ENCODE assay signal across 2 fruit fly cellular contexts in the genomic region with DNA sequence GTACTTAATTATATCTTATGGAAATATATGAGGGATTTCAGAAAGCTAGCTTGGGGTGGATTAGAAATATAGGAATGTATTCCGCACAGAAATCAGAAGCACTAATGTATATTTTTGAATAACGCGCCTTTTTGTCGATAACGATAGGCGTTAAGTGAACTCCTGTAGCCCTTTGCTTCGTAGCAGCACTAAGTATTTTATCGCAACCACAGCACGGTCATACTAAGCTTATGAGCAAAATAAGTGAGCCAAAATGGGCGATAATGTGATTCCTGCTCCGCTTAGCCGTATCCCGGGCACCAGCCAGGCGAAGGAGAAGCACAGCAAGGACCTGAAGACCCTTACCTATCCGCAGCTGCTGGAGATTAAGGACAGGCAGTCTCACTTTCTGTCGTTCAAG.
TF ChIP-seq lines count a peak whose summit lies in the region.

A gene (minus strand): TSS at position 32 of the 400 bp plus-strand sequence.
A gene (plus strand): TSS at position 219 of the 400 bp plus-strand sequence.

- no peak for TF ChIP-seq CTCF in whole organism, embryonic (GFP tag; optimal IDR thresholded peaks at IDR 0.05; lab: Kevin White, UChicago)

TF ChIP-seq in whole organism, adult, 20 proteins besides CTCF, POLR2A, EP300 and RAD21:
- no peak for TF ChIP-seq cic (GFP tag; optimal IDR thresholded peaks at IDR 0.05; lab: Kevin White, UChicago)
- TF ChIP-seq bab1 (GFP tag; optimal IDR thresholded peaks at IDR 0.05; lab: Kevin White, UChicago): peak; percentile 38

TF ChIP-seq in whole organism, embryonic, 481 proteins besides CTCF, POLR2A, EP300 and RAD21:
- TF ChIP-seq stwl (tag; optimal IDR thresholded peaks at IDR 0.05; lab: Kevin White, UChicago) (peak; percentile 58), Med (GFP tag; lab: Kevin White, UChicago) (peak; percentile 40), Doc2 (GFP tag; IDR thresholded peaks at IDR 0.05; lab: Robert Waterston, UW) (no peak), lbe (GFP tag; optimal IDR thresholded peaks at IDR 0.05; lab: Kevin White, UChicago) (no peak), tna (GFP tag; IDR thresholded peaks at IDR 0.05; lab: Robert Waterston, UW; ENCODE audit: partially characterized antibody) (0 out of 2 replicates have a peak, but pooled peaks have one; percentile 47), Scr (GFP tag; IDR thresholded peaks at IDR 0.05; lab: Robert Waterston, UW; ENCODE audit: partially characterized antibody) (peak; percentile 17; the same call in 1 of the 2 replicates), en (GFP tag; optimal IDR thresholded peaks at IDR 0.05; lab: Kevin White, UChicago) (no peak), CG7372 (GFP tag; IDR thresholded peaks at IDR 0.05; lab: Robert Waterston, UW) (no peak), chinmo (GFP tag; IDR thresholded peaks at IDR 0.05; lab: Robert Waterston, UW; ENCODE audit: partially characterized antibody) (0 out of 4 replicates have a peak, but pooled peaks have one; percentile 22), BEAF-32 (GFP tag; optimal IDR thresholded peaks at IDR 0.05; lab: Kevin White, UChicago) (peak; percentile 40), fru (optimal IDR thresholded peaks at IDR 0.05; lab: Kevin White, UChicago) (no peak), zen (tag; optimal IDR thresholded peaks at IDR 0.05; lab: Kevin White, UChicago) (peak; percentile 6), fd102C (GFP tag; optimal IDR thresholded peaks at IDR 0.05; lab: Kevin White, UChicago) (no peak), amos (GFP tag; IDR thresholded peaks at IDR 0.05; lab: Robert Waterston, UW; ENCODE audit: partially characterized antibody) (peak; percentile 13; the same call in 1 of the 2 replicates), phol (tag; optimal IDR thresholded peaks at IDR 0.05; lab: Kevin White, UChicago) (peak; percentile 7), Sin3A (optimal IDR thresholded peaks at IDR 0.05; lab: Kevin White, UChicago) (peak; percentile 9), CG13424 (tag; optimal IDR thresholded peaks at IDR 0.05; lab: Kevin White, UChicago) (no peak), vnd (GFP tag; IDR thresholded peaks at IDR 0.05; lab: Robert Waterston, UW; ENCODE audit: partially characterized antibody) (0 out of 3 replicates have a peak, but pooled peaks have one; percentile 27), scrt (GFP tag; optimal IDR thresholded peaks at IDR 0.05; lab: Kevin White, UChicago) (peak; percentile 62), crol (GFP tag; IDR thresholded peaks at IDR 0.05; lab: Robert Waterston, UW) (no peak), z (GFP tag; IDR thresholded peaks at IDR 0.05; lab: Robert Waterston, UW) (0 out of 3 replicates have a peak, but pooled peaks have one; percentile 23), gfzf (GFP tag; optimal IDR thresholded peaks at IDR 0.05; lab: Kevin White, UChicago) (peak; percentile 81), CG6175 (GFP tag; IDR thresholded peaks at IDR 0.05; lab: Robert Waterston, UW) (no peak), E2f2 (GFP tag; IDR thresholded peaks at IDR 0.05; lab: Robert Waterston, UW) (peak; percentile 94), CG10654 (GFP tag; optimal IDR thresholded peaks at IDR 0.05; lab: Kevin White, UChicago) (no peak), MBD-R2 (GFP tag; IDR thresholded peaks at IDR 0.05; lab: Robert Waterston, UW) (peak; percentile 51; the same call in 1 of the 2 replicates), Bgb (GFP tag; IDR thresholded peaks at IDR 0.05; lab: Robert Waterston, UW; ENCODE audit: partially characterized antibody) (peak; percentile 14; the same call in 1 of the 2 replicates), Sry-δ (GFP tag; optimal IDR thresholded peaks at IDR 0.05; lab: Kevin White, UChicago) (peak; percentile 37), trem (tag; optimal IDR thresholded peaks at IDR 0.05; lab: Kevin White, UChicago) (peak; percentile 41), CG4617 (GFP tag; optimal IDR thresholded peaks at IDR 0.05; lab: Kevin White, UChicago; ENCODE audit: borderline replicate concordance) (peak; percentile 60), CG7928 (GFP tag; optimal IDR thresholded peaks at IDR 0.05; lab: Kevin White, UChicago) (peak; percentile 90), HLH4C (GFP tag; IDR thresholded peaks at IDR 0.05; lab: Robert Waterston, UW; ENCODE audit: partially characterized antibody) (peak; percentile 19; the same call in 1 of the 3 replicates), odd (GFP tag; optimal IDR thresholded peaks at IDR 0.05; lab: Kevin White, UChicago) (no peak), CG9797 (GFP tag; optimal IDR thresholded peaks at IDR 0.05; lab: Kevin White, UChicago) (peak; percentile 64), CG3995 (GFP tag; optimal IDR thresholded peaks at IDR 0.05; lab: Kevin White, UChicago) (no peak), Dref (GFP tag; IDR thresholded peaks at IDR 0.05; lab: Robert Waterston, UW) (peak; percentile 82), Opbp (GFP tag; IDR thresholded peaks at IDR 0.05; lab: Robert Waterston, UW; ENCODE audit: partially characterized antibody) (peak; percentile 47; the same call in 1 of the 3 replicates), salm (tag; optimal IDR thresholded peaks at IDR 0.05; lab: Kevin White, UChicago) (no peak), CG2116 (GFP tag; optimal IDR thresholded peaks at IDR 0.05; lab: Kevin White, UChicago) (peak; percentile 54), CG2875 (GFP tag; optimal IDR thresholded peaks at IDR 0.05; lab: Kevin White, UChicago) (no peak), H2.0 (GFP tag; IDR thresholded peaks at IDR 0.05; lab: Robert Waterston, UW) (no peak), MESR4 (GFP tag; optimal IDR thresholded peaks at IDR 0.05; lab: Kevin White, UChicago) (peak; percentile 62), CG17186 (GFP tag; optimal IDR thresholded peaks at IDR 0.05; lab: Kevin White, UChicago) (peak; percentile 45), CG13287 (GFP tag; IDR thresholded peaks at IDR 0.05; lab: Robert Waterston, UW; ENCODE audit: partially characterized antibody) (peak; percentile 48), pzg (GFP tag; optimal IDR thresholded peaks at IDR 0.05; lab: Kevin White, UChicago) (peak; percentile 71), sima (GFP tag; optimal IDR thresholded peaks at IDR 0.05; lab: Kevin White, UChicago) (no peak), YL-1 (GFP tag; optimal IDR thresholded peaks at IDR 0.05; lab: Kevin White, UChicago) (peak; percentile 27), unc-4 (GFP tag; IDR thresholded peaks at IDR 0.05; lab: Robert Waterston, UW; ENCODE audit: partially characterized antibody) (0 out of 2 replicates have a peak, but pooled peaks have one; percentile 26), CG14710 (tag; optimal IDR thresholded peaks at IDR 0.05; lab: Kevin White, UChicago) (peak; percentile 20), disco-r (GFP tag; optimal IDR thresholded peaks at IDR 0.05; lab: Kevin White, UChicago) (no peak), HmgZ (tag; optimal IDR thresholded peaks at IDR 0.05; lab: Kevin White, UChicago) (peak; percentile 9), CG15514 (GFP tag; optimal IDR thresholded peaks at IDR 0.05; lab: Kevin White, UChicago) (peak; percentile 76), Ets97D (GFP tag; optimal IDR thresholded peaks at IDR 0.05; lab: Kevin White, UChicago) (no peak), Dp (GFP tag; optimal IDR thresholded peaks at IDR 0.05; lab: Kevin White, UChicago) (peak; percentile 92), fu2 (GFP tag; optimal IDR thresholded peaks at IDR 0.05; lab: Kevin White, UChicago) (no peak), CG3838 (GFP tag; optimal IDR thresholded peaks at IDR 0.05; lab: Kevin White, UChicago) (no peak), CG6683 (GFP tag; optimal IDR thresholded peaks at IDR 0.05; lab: Kevin White, UChicago) (no peak), Dll (GFP tag; IDR thresholded peaks at IDR 0.05; lab: Robert Waterston, UW; ENCODE audit: partially characterized antibody) (peak; percentile 27; the same call in 1 of the 4 replicates), org-1 (GFP tag; optimal IDR thresholded peaks at IDR 0.05; lab: Kevin White, UChicago) (no peak), CG12391 (tag; optimal IDR thresholded peaks at IDR 0.05; lab: Kevin White, UChicago) (no peak)
